Worm (Caenorhabditis elegans) whole organism, L3 larva: ENCODE measurements around the gene F46H6.5.
A peak's percentile ranks its signal among the peaks of the same experiment; 100 is the strongest.

Source experiments
- R02D3.7 ChIP-seq: fragments of 150-350 bp; optimal IDR thresholded peaks from 2 replicates; lab custom pipeline; 2014; ENCODE audit warnings: missing biosample characterization, missing genetic modification characterization
- ZK546.5 ChIP-seq: sonication (generic microtip); optimal IDR thresholded peaks from 2 replicates; lab custom pipeline; 2017; ENCODE audit warnings: missing biosample characterization, missing genetic modification characterization
- aly-2 ChIP-seq: fragments of 150-350 bp; optimal IDR thresholded peaks from 2 replicates; lab custom pipeline; 2014; ENCODE audit warnings: missing biosample characterization, missing genetic modification characterization
- ama-1 ChIP-seq: fragments of 150-350 bp; optimal IDR thresholded peaks from 2 replicates; lab custom pipeline; 2018
- ceh-16 ChIP-seq: sonication (generic microtip); optimal IDR thresholded peaks from 2 replicates; lab custom pipeline; 2017; ENCODE audit warnings: missing biosample characterization, missing genetic modification characterization
- ceh-28 ChIP-seq: fragments of 150-350 bp; optimal IDR thresholded peaks from 2 replicates; lab custom pipeline; 2014; ENCODE audit warnings: missing biosample characterization, missing genetic modification reagents, missing genetic modification characterization
- ceh-82 ChIP-seq: fragments of 150-350 bp; optimal IDR thresholded peaks from 2 replicates; lab custom pipeline; 2014; ENCODE audit warnings: missing biosample characterization, missing genetic modification characterization
- ceh-9 ChIP-seq: sonication (generic microtip); optimal IDR thresholded peaks from 2 replicates; lab custom pipeline; 2018; ENCODE audit warnings: missing biosample characterization, missing genetic modification characterization
- daf-12 ChIP-seq: fragments of 150-350 bp; optimal IDR thresholded peaks from 2 replicates; lab custom pipeline; 2014; ENCODE audit warnings: missing biosample characterization, missing genetic modification reagents, missing genetic modification characterization
- egl-27 ChIP-seq: sonication (generic microtip); optimal IDR thresholded peaks from 4 replicates; lab custom pipeline; 2017; ENCODE audit warnings: missing biosample characterization, missing genetic modification reagents, missing genetic modification characterization
- egl-5 ChIP-seq: fragments of 150-350 bp; optimal IDR thresholded peaks from 2 replicates; lab custom pipeline; 2017; ENCODE audit warnings: missing biosample characterization, missing genetic modification reagents, missing genetic modification characterization, inconsistent platforms
- elt-1 ChIP-seq: fragments of 150-350 bp; optimal IDR thresholded peaks from 2 replicates; lab custom pipeline; 2014; ENCODE audit warnings: missing biosample characterization, missing genetic modification characterization
- elt-2 ChIP-seq: sonication (generic microtip); optimal IDR thresholded peaks from 2 replicates; lab custom pipeline; 2016; ENCODE audit warnings: missing genetic modification reagents, mild to moderate bottlenecking, missing genetic modification characterization, missing compliant biosample characterization
- elt-3 ChIP-seq, 3 experiments: fragments of 150-350 bp in 1 of 3; sonication (generic microtip) in 2 of 3; optimal IDR thresholded peaks; 2 replicates in 2 of 3; 4 replicates in 1 of 3; lab custom pipeline; 2014 to 2017; ENCODE audit warnings: missing biosample characterization in 3 of 3, missing genetic modification characterization in 3 of 3
- eor-1 ChIP-seq, 2 experiments: fragments of 150-350 bp; optimal IDR thresholded peaks; 2 replicates each; lab custom pipeline; 2014 to 2018; ENCODE audit warnings: missing biosample characterization in 2 of 2, missing genetic modification characterization in 2 of 2
- fkh-10 ChIP-seq: sonication (generic microtip); optimal IDR thresholded peaks from 2 replicates; lab custom pipeline; 2017; ENCODE audit warnings: missing biosample characterization, missing genetic modification reagents, missing genetic modification characterization
- fkh-2 ChIP-seq: fragments of 150-350 bp; optimal IDR thresholded peaks from 2 replicates; lab custom pipeline; 2014; ENCODE audit warnings: missing biosample characterization, missing genetic modification reagents, missing genetic modification characterization
- fos-1 ChIP-seq: fragments of 150-350 bp; optimal IDR thresholded peaks from 2 replicates; lab custom pipeline; 2014; ENCODE audit warnings: missing biosample characterization, missing genetic modification characterization
- hmg-11 ChIP-seq: sonication (generic microtip); optimal IDR thresholded peaks from 2 replicates; lab custom pipeline; 2016; ENCODE audit warnings: missing genetic modification characterization, missing compliant biosample characterization
- jun-1 ChIP-seq: fragments of 150-350 bp; optimal IDR thresholded peaks from 2 replicates; lab custom pipeline; 2014; ENCODE audit warnings: missing biosample characterization, missing genetic modification reagents, missing genetic modification characterization
- lin-15B ChIP-seq: fragments of 150-350 bp; optimal IDR thresholded peaks from 2 replicates; lab custom pipeline; 2014; ENCODE audit warnings: missing biosample characterization, missing genetic modification characterization
- lin-39 ChIP-seq: fragments of 150-350 bp; optimal IDR thresholded peaks from 2 replicates; lab custom pipeline; 2018; ENCODE audit warnings: missing biosample characterization, missing genetic modification reagents, missing genetic modification characterization
- lsy-12 ChIP-seq: sonication (generic microtip); optimal IDR thresholded peaks from 2 replicates; lab custom pipeline; 2016; ENCODE audit warnings: mild to moderate bottlenecking, missing genetic modification characterization, missing compliant biosample characterization
- mdl-1 ChIP-seq: fragments of 150-350 bp; optimal IDR thresholded peaks from 2 replicates; lab custom pipeline; 2014; ENCODE audit warnings: missing biosample characterization, missing genetic modification characterization
- mml-1 ChIP-seq: fragments of 150-350 bp; sonication (generic microtip); optimal IDR thresholded peaks from 3 replicates; lab custom pipeline; 2014; ENCODE audit warnings: missing biosample characterization, missing genetic modification characterization
- nfya-1 ChIP-seq: sonication (generic microtip); optimal IDR thresholded peaks from 2 replicates; lab custom pipeline; 2017; ENCODE audit warnings: missing genetic modification characterization, mild to moderate bottlenecking, missing compliant biosample characterization, antibody characterized with exemption, moderate library complexity; ENCODE audit not compliant: insufficient read depth
- nhr-11 ChIP-seq: fragments of 150-350 bp; optimal IDR thresholded peaks from 2 replicates; lab custom pipeline; 2014; ENCODE audit warnings: missing biosample characterization, missing genetic modification characterization
- nhr-12 ChIP-seq: fragments of 150-350 bp; optimal IDR thresholded peaks from 2 replicates; lab custom pipeline; 2014; ENCODE audit warnings: missing biosample characterization, missing genetic modification characterization
- nhr-23 ChIP-seq: fragments of 150-350 bp; optimal IDR thresholded peaks from 2 replicates; lab custom pipeline; 2014; ENCODE audit warnings: missing biosample characterization, missing genetic modification reagents, missing genetic modification characterization
- nhr-237 ChIP-seq: fragments of 150-350 bp; optimal IDR thresholded peaks from 2 replicates; lab custom pipeline; 2014; ENCODE audit warnings: missing biosample characterization, missing genetic modification characterization
- nhr-25 ChIP-seq: sonication (generic microtip); optimal IDR thresholded peaks from 2 replicates; lab custom pipeline; 2017; ENCODE audit warnings: missing biosample characterization, missing genetic modification characterization
- nhr-28 ChIP-seq: fragments of 150-350 bp; optimal IDR thresholded peaks from 2 replicates; lab custom pipeline; 2014; ENCODE audit warnings: missing biosample characterization, missing genetic modification characterization
- nhr-43 ChIP-seq: sonication (generic microtip); optimal IDR thresholded peaks from 2 replicates; lab custom pipeline; 2016; ENCODE audit warnings: mild to moderate bottlenecking, missing genetic modification characterization, missing compliant biosample characterization; ENCODE audit not compliant: poor library complexity, severe bottlenecking
- nhr-67 ChIP-seq: fragments of 150-350 bp; optimal IDR thresholded peaks from 2 replicates; lab custom pipeline; 2014; ENCODE audit warnings: missing biosample characterization, missing genetic modification characterization
- nhr-76 ChIP-seq: fragments of 150-350 bp; sonication (generic microtip); optimal IDR thresholded peaks from 5 replicates; lab custom pipeline; 2014; ENCODE audit warnings: missing biosample characterization, missing genetic modification characterization
- nhr-77 ChIP-seq: fragments of 150-350 bp; optimal IDR thresholded peaks from 2 replicates; lab custom pipeline; 2014; ENCODE audit warnings: missing biosample characterization, missing genetic modification characterization
- pha-4 ChIP-seq: fragments of 150-350 bp; optimal IDR thresholded peaks from 2 replicates; lab custom pipeline; 2014; ENCODE audit warnings: missing biosample characterization, missing genetic modification reagents, missing genetic modification characterization
- pqm-1 ChIP-seq: fragments of 150-350 bp; optimal IDR thresholded peaks from 2 replicates; lab custom pipeline; 2017; ENCODE audit warnings: missing biosample characterization, missing genetic modification characterization, inconsistent platforms
- sea-2 ChIP-seq: fragments of 150-350 bp; sonication (generic microtip); optimal IDR thresholded peaks from 4 replicates; lab custom pipeline; 2014; ENCODE audit warnings: missing biosample characterization, missing genetic modification reagents, missing genetic modification characterization
- skn-1 ChIP-seq: fragments of 150-350 bp; optimal IDR thresholded peaks from 2 replicates; lab custom pipeline; 2014; ENCODE audit warnings: missing biosample characterization, missing genetic modification characterization
- snpc-4 ChIP-seq: fragments of 150-350 bp; optimal IDR thresholded peaks from 2 replicates; lab custom pipeline; 2014; ENCODE audit warnings: missing biosample characterization, missing genetic modification characterization
- tbx-2 ChIP-seq: sonication (generic microtip); optimal IDR thresholded peaks from 2 replicates; lab custom pipeline; 2016; ENCODE audit warnings: mild to moderate bottlenecking, missing genetic modification characterization, missing compliant biosample characterization
- unc-39 ChIP-seq: sonication (generic microtip); optimal IDR thresholded peaks from 4 replicates; lab custom pipeline; 2017; ENCODE audit warnings: missing biosample characterization, missing genetic modification characterization
- unc-62 ChIP-seq: fragments of 150-350 bp; sonication (generic microtip); optimal IDR thresholded peaks from 4 replicates; lab custom pipeline; 2014; ENCODE audit warnings: missing biosample characterization, missing genetic modification reagents, missing genetic modification characterization
- zag-1 ChIP-seq: fragments of 150-350 bp; optimal IDR thresholded peaks from 2 replicates; lab custom pipeline; 2014; ENCODE audit warnings: missing biosample characterization, missing genetic modification characterization
- ztf-11 ChIP-seq: fragments of 150-350 bp; optimal IDR thresholded peaks from 2 replicates; lab custom pipeline; 2014; ENCODE audit warnings: missing biosample characterization, missing genetic modification characterization
- ztf-4 ChIP-seq: fragments of 150-350 bp; optimal IDR thresholded peaks from 2 replicates; lab custom pipeline; 2014; ENCODE audit warnings: missing biosample characterization, missing genetic modification characterization

The F46H6.5 gene

ce11 chrX:4526412-4526811 lies 34.4 kb upstream of the F46H6.5 start (continued):
- no peak for TF ChIP-seq nhr-76 (tag; lab: Kevin White, UChicago)
- peak; percentile 58 for TF ChIP-seq nhr-43 (tag; lab: Kevin White, UChicago)
- TF ChIP-seq mml-1 (tag; lab: Kevin White, UChicago): no peak
- TF ChIP-seq eor-1 (tag; optimal IDR thresholded peaks at IDR 0.05; lab: Kevin White, UChicago): no peak

ce11 chrX:4524844-4525243 lies 32.8 kb upstream of the F46H6.5 start:
- peak; percentile 56 for TF ChIP-seq nhr-23
- no peak for TF ChIP-seq pha-4 (tag; lab: Kevin White, UChicago)
- peak; percentile 46 for TF ChIP-seq nhr-25 (tag; lab: Kevin White, UChicago)
- peak; percentile 23 for TF ChIP-seq nfya-1 (tag; lab: Kevin White, UChicago)
- TF ChIP-seq ama-1 (lab: Kevin White, UChicago): peak; percentile 40
- TF ChIP-seq, all 47 proteins: peak for 4

ce11 chrX:4523887-4524350 lies 31.9 kb upstream of the F46H6.5 start, which contains the start of gene pdi-2:
TSS of gene pdi-2 (plus strand) at chrX:4524155.
- TF ChIP-seq lin-39 (peak; percentile 91), nhr-12 (no peak), skn-1 (tag; lab: Kevin White, UChicago) (peak; percentile 46), pqm-1 (peak; percentile 53), jun-1 (tag; lab: Kevin White, UChicago) (peak; percentile 63), ceh-82 (tag; lab: Kevin White, UChicago) (peak; percentile 21), eor-1 (tag; optimal IDR thresholded peaks at IDR 0.05; lab: Kevin White, UChicago) (no peak), unc-62 (peak; percentile 16), nhr-25 (tag; lab: Kevin White, UChicago) (peak; percentile 90), ceh-9 (tag; lab: Kevin White, UChicago) (no peak), nfya-1 (tag; lab: Kevin White, UChicago) (peak; percentile 100), ceh-28 (tag; lab: Kevin White, UChicago) (peak; percentile 33), nhr-237 (tag; lab: Kevin White, UChicago) (no peak), ztf-11 (tag; lab: Kevin White, UChicago) (no peak), unc-39 (tag; lab: Kevin White, UChicago) (no peak), egl-5 (tag; lab: Kevin White, UChicago) (peak; percentile 53), ama-1 (lab: Kevin White, UChicago) (peak; percentile 95), fos-1 (no peak), lsy-12 (peak; percentile 93), sea-2 (GFP tag; lab: Kevin White, UChicago) (no peak), nhr-77 (tag; lab: Kevin White, UChicago) (no peak), nhr-23 (peak; percentile 91), nhr-67 (no peak), R02D3.7 (peak; percentile 8), elt-2 (tag; lab: Kevin White, UChicago) (peak; percentile 74), zag-1 (tag; lab: Kevin White, UChicago) (no peak), nhr-11 (tag; lab: Kevin White, UChicago) (no peak), elt-1 (tag; lab: Kevin White, UChicago) (peak; percentile 37), ceh-16 (tag; lab: Kevin White, UChicago) (no peak), daf-12 (tag; lab: Kevin White, UChicago) (no peak), elt-3 (tag; optimal IDR thresholded peaks at IDR 0.05; lab: Kevin White, UChicago) (peak in 1 of 3 experiments; percentile 34), snpc-4 (tag; lab: Kevin White, UChicago) (no peak), nhr-76 (tag; lab: Kevin White, UChicago) (no peak), nhr-43 (tag; lab: Kevin White, UChicago) (peak; percentile 40), fkh-2 (no peak), mdl-1 (no peak), aly-2 (no peak), mml-1 (tag; lab: Kevin White, UChicago) (no peak), lin-15B (tag; lab: Kevin White, UChicago) (peak; percentile 81), egl-27 (tag; lab: Kevin White, UChicago) (no peak), hmg-11 (tag; lab: Kevin White, UChicago) (peak; percentile 72), ztf-4 (tag; lab: Kevin White, UChicago) (no peak), fkh-10 (GFP tag; lab: Kevin White, UChicago) (peak; percentile 43), ZK546.5 (no peak), nhr-28 (tag; lab: Kevin White, UChicago) (no peak), pha-4 (tag; lab: Kevin White, UChicago) (peak; percentile 66), tbx-2 (tag; lab: Kevin White, UChicago) (peak; percentile 36)
